Worm (Caenorhabditis elegans): ENCODE data around the gene eif-2Bepsilon.

The eif-2Bepsilon gene

DNA sequence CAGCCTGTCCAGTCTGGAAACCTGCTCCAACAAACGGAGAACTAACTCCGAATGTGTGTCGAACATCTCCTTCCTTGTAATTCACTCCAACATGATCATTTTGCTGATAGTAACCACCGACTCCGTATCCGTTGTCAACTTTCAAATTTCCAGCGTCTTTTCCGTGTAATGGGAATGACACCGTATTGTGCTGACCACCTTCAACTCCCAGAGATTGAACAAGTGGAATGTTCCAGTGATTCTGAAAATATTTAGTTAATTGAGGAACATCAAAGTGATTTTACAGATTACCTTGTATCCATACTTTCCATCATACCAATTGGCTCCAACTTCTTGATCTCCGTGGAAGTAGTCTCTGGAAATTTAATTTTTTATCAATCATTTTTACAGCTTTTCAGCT is 33.8 kb upstream of the eif-2Bepsilon start:
- TF ChIP-seq ZK546.5 (tag; optimal IDR thresholded peaks at IDR 0.05) (no peak), lsy-12 (tag; optimal IDR thresholded peaks at IDR 0.05) (no peak), egl-27 (tag; optimal IDR thresholded peaks at IDR 0.05) (no peak), elt-2 (tag; optimal IDR thresholded peaks at IDR 0.05) (no peak), ztf-4 (tag; optimal IDR thresholded peaks at IDR 0.05) (no peak), ceh-16 (tag; optimal IDR thresholded peaks at IDR 0.05) (no peak), ceh-82 (tag; optimal IDR thresholded peaks at IDR 0.05) (no peak), jun-1 (tag; optimal IDR thresholded peaks at IDR 0.05) (no peak), fkh-10 (GFP tag; optimal IDR thresholded peaks at IDR 0.05) (no peak), aly-2 (tag; optimal IDR thresholded peaks at IDR 0.05) (no peak), skn-1 (tag; optimal IDR thresholded peaks at IDR 0.05) (no peak), R02D3.7 (tag; optimal IDR thresholded peaks at IDR 0.05) (no peak), nhr-237 (tag; optimal IDR thresholded peaks at IDR 0.05) (no peak), unc-39 (tag; optimal IDR thresholded peaks at IDR 0.05) (no peak), elt-3 (tag; optimal IDR thresholded peaks at IDR 0.05) (no peak)

ce11 chrII:8630088-8630487 is 31.6 kb upstream of the eif-2Bepsilon start, which contains the start of gene T22C8.6:
Gene T22C8.6, minus strand, starts transcription at chrII:8630281.
- no peak for TF ChIP-seq elt-3 (tag; optimal IDR thresholded peaks at IDR 0.05)
- TF ChIP-seq nhr-25 (tag; optimal IDR thresholded peaks at IDR 0.05), result peak; percentile 33
- peak; percentile 19 for TF ChIP-seq nhr-23 (tag; optimal IDR thresholded peaks at IDR 0.05)
- TF ChIP-seq ceh-82 (tag; optimal IDR thresholded peaks at IDR 0.05), result no peak
- TF ChIP-seq pha-4 (tag; optimal IDR thresholded peaks at IDR 0.05), result no peak

- TF ChIP-seq mdl-1 (tag; optimal IDR thresholded peaks at IDR 0.05) (no peak), ztf-11 (tag; optimal IDR thresholded peaks at IDR 0.05) (no peak), unc-62 (GFP tag; optimal IDR thresholded peaks at IDR 0.05) (no peak), sea-2 (GFP tag; optimal IDR thresholded peaks at IDR 0.05) (no peak), skn-1 (tag; optimal IDR thresholded peaks at IDR 0.05) (no peak), snpc-4 (tag; optimal IDR thresholded peaks at IDR 0.05) (no peak), tbx-2 (tag; optimal IDR thresholded peaks at IDR 0.05) (no peak), hmg-11 (tag; optimal IDR thresholded peaks at IDR 0.05) (no peak), ama-1 (optimal IDR thresholded peaks at IDR 0.05) (no peak), zag-1 (tag; optimal IDR thresholded peaks at IDR 0.05) (no peak), ceh-82 (tag; optimal IDR thresholded peaks at IDR 0.05) (no peak), fkh-10 (GFP tag; optimal IDR thresholded peaks at IDR 0.05) (no peak), daf-12 (tag; optimal IDR thresholded peaks at IDR 0.05) (no peak), ceh-16 (tag; optimal IDR thresholded peaks at IDR 0.05) (no peak), pha-4 (tag; optimal IDR thresholded peaks at IDR 0.05) (no peak), ZK546.5 (tag; optimal IDR thresholded peaks at IDR 0.05) (no peak), lin-15B (tag; optimal IDR thresholded peaks at IDR 0.05) (no peak), R02D3.7 (tag; optimal IDR thresholded peaks at IDR 0.05) (no peak)
These were observed 29.9 kb upstream of the eif-2Bepsilon start for ce11 chrII:8631766-8632165.

DNA sequence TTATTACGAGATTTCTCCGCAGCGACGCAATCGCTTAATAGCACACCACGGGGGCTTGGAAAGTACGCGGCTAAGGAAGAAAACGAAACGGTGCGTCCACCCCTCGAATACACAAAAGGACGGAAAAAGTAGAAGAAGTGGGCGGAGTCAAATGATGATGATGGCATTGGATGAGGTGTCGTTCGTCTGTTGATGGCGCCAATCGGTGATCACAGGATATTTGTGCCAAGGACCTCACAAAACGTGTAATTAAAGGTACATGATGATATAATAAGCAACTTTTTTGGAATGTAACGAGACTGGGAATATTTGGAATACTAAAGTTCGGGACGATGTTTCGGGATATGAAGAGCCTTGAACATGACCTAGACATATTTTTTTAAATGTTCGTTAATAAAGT is 27.3 kb upstream of the eif-2Bepsilon start, which contains the start of gene cutl-12:
TSS of gene cutl-12 (minus strand) at position 101 of the 400 bp plus-strand sequence.
- TF ChIP-seq nhr-43 (tag; optimal IDR thresholded peaks at IDR 0.05; ENCODE audit: poor library complexity, severe bottlenecking) (no peak), egl-5 (tag; optimal IDR thresholded peaks at IDR 0.05) (no peak), unc-39 (tag; optimal IDR thresholded peaks at IDR 0.05) (no peak)

- TF ChIP-seq eor-1 (tag; optimal IDR thresholded peaks at IDR 0.05) (no peak), pha-4 (tag; optimal IDR thresholded peaks at IDR 0.05) (peak; percentile 46)
These were observed 24.1 kb upstream of the eif-2Bepsilon start, which contains the start of gene vab-9 for ce11 chrII:8637615-8638014. Gene vab-9, minus strand, starts transcription at chrII:8637715.

DNA sequence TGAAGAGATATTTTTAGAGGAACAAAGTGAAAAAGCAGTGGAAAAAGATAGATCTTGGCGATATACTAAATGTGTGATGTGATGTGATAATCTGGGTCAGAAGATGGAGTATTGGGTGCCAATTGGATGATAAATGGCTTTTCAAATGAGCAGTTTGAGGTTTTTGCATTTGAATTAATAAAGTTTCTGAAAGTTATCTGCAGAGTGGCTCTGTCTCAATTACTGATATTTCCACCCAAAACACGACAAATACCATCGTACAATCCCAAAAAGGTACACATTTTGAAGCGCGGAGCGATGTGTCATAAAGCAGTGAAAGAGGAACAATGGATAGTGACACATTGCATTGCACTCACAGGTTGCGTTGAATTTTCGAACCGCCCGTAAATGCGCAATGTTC is 22.1 kb upstream of the eif-2Bepsilon start:
- TF ChIP-seq unc-62 (GFP tag; optimal IDR thresholded peaks at IDR 0.05) (no peak), pha-4 (tag; optimal IDR thresholded peaks at IDR 0.05) (no peak), skn-1 (tag; optimal IDR thresholded peaks at IDR 0.05) (no peak), lsy-12 (tag; optimal IDR thresholded peaks at IDR 0.05) (no peak), ceh-82 (tag; optimal IDR thresholded peaks at IDR 0.05) (no peak), nfya-1 (tag; optimal IDR thresholded peaks at IDR 0.05; ENCODE audit: insufficient read depth) (no peak), nhr-77 (tag; optimal IDR thresholded peaks at IDR 0.05) (no peak), nhr-43 (tag; optimal IDR thresholded peaks at IDR 0.05; ENCODE audit: poor library complexity, severe bottlenecking) (no peak), ceh-16 (tag; optimal IDR thresholded peaks at IDR 0.05) (no peak), aly-2 (tag; optimal IDR thresholded peaks at IDR 0.05) (no peak), nhr-25 (tag; optimal IDR thresholded peaks at IDR 0.05) (no peak), zag-1 (tag; optimal IDR thresholded peaks at IDR 0.05) (no peak), lin-39 (tag; optimal IDR thresholded peaks at IDR 0.05) (no peak), ama-1 (optimal IDR thresholded peaks at IDR 0.05) (no peak), ceh-9 (tag; optimal IDR thresholded peaks at IDR 0.05) (no peak)

Data from whole organism, L3 larva.